Fruit fly (Drosophila melanogaster) whole organism, embryonic: ENCODE results near the gene CG17036.

Experiments used
- Awh ChIP-seq: fragments of 200-800 bp; sonication (Bioruptor generic); IDR thresholded peaks from 2 replicates; pipeline ENCODE4, ENCODE4 v1.3.6; 2022; ENCODE audit warnings: missing biosample characterization, missing genetic modification characterization
- Bdp1 ChIP-seq: fragments of 200-800 bp; sonication (Bioruptor generic); optimal IDR thresholded peaks from 3 replicates; lab custom pipeline; 2016; ENCODE audit warnings: missing biosample characterization, missing genetic modification characterization
- CG1024 ChIP-seq: fragments of 200-800 bp; sonication (Bioruptor generic); IDR thresholded peaks from 2 replicates; pipeline ENCODE4 v1.3.6; 2022; ENCODE audit warnings: missing biosample characterization, missing genetic modification characterization
- CG10267 ChIP-seq: fragments of 200-800 bp; sonication (Bioruptor generic); optimal IDR thresholded peaks from 2 replicates; lab custom pipeline; 2018; ENCODE audit warnings: missing biosample characterization, mild to moderate bottlenecking, missing genetic modification characterization, moderate library complexity
- CG14050 ChIP-seq: fragments of 200-800 bp; sonication (Bioruptor generic); IDR thresholded peaks from 3 replicates; pipeline ENCODE4 v1.3.6; 2022; ENCODE audit warnings: missing biosample characterization, missing genetic modification characterization
- CG14441 ChIP-seq: fragments of 200-800 bp; sonication (Bioruptor generic); IDR thresholded peaks from 2 replicates; pipeline ENCODE4 v1.3.6; 2022; ENCODE audit warnings: missing biosample characterization, missing genetic modification characterization
- CG17802 ChIP-seq: fragments of 200-800 bp; sonication (Bioruptor generic); optimal IDR thresholded peaks from 2 replicates; lab custom pipeline; 2018; ENCODE audit warnings: missing biosample characterization, mild to moderate bottlenecking, missing genetic modification characterization, moderate library complexity
- CG2116 ChIP-seq: fragments of 200-800 bp; sonication (Bioruptor generic); optimal IDR thresholded peaks from 3 replicates; lab custom pipeline; 2018; ENCODE audit warnings: missing biosample characterization, mild to moderate bottlenecking, missing genetic modification characterization
- CG4404 ChIP-seq: fragments of 200-800 bp; sonication (Bioruptor generic); IDR thresholded peaks from 2 replicates; pipeline ENCODE4 v1.3.6; 2022; ENCODE audit warnings: missing biosample characterization, missing genetic modification characterization
- CG5953 ChIP-seq: fragments of 200-800 bp; sonication (Bioruptor generic); IDR thresholded peaks from 2 replicates; pipeline ENCODE4 v1.3.6; 2022; ENCODE audit warnings: missing biosample characterization, missing genetic modification characterization
- CG6175 ChIP-seq: fragments of 200-800 bp; sonication (Bioruptor generic); IDR thresholded peaks from 3 replicates; pipeline ENCODE4 v1.3.6; 2022; ENCODE audit warnings: missing biosample characterization, missing genetic modification characterization
- CG6254 ChIP-seq: fragments of 200-800 bp; sonication (Bioruptor generic); optimal IDR thresholded peaks from 3 replicates; lab custom pipeline; 2017; ENCODE audit warnings: mild to moderate bottlenecking, missing biosample characterization, missing genetic modification reagents, missing genetic modification characterization
- CG6854 ChIP-seq: fragments of 200-800 bp; sonication (Bioruptor generic); optimal IDR thresholded peaks from 3 replicates; lab custom pipeline; 2017; ENCODE audit warnings: missing biosample characterization, mild to moderate bottlenecking, missing genetic modification characterization
- CHES-1-like ChIP-seq: fragments of 200-800 bp; sonication (Bioruptor generic); optimal IDR thresholded peaks from 2 replicates; lab custom pipeline; 2016; ENCODE audit warnings: missing biosample characterization, missing genetic modification characterization
- D ChIP-seq, 2 experiments: fragments of 200-800 bp in 1 of 2; fragments of >200 bp in 1 of 2; sonication (Bioruptor generic) in 1 of 2; optimal IDR thresholded peaks; 2 replicates in 1 of 2; 3 replicates in 1 of 2; lab custom pipeline; 2017; ENCODE audit warnings: mild to moderate bottlenecking in 1 of 2, missing biosample characterization in 1 of 2, missing genetic modification characterization in 1 of 2, missing genetic modification reagents in 1 of 2
- D19A ChIP-seq: fragments of 200-800 bp; optimal IDR thresholded peaks from 3 replicates; lab custom pipeline; 2019; ENCODE audit warnings: missing biosample characterization, mild to moderate bottlenecking, missing genetic modification characterization, moderate library complexity
- Dp ChIP-seq: fragments of 200-800 bp; sonication (Bioruptor generic); optimal IDR thresholded peaks from 2 replicates; lab custom pipeline; 2018; ENCODE audit warnings: missing biosample characterization, mild to moderate bottlenecking, missing genetic modification characterization, moderate library complexity
- HHEX ChIP-seq: fragments of 200-800 bp; sonication (Bioruptor generic); optimal IDR thresholded peaks from 3 replicates; lab custom pipeline; 2017; ENCODE audit warnings: missing biosample characterization, mild to moderate bottlenecking, missing genetic modification characterization, missing genetic modification reagents
- HLH3B ChIP-seq: fragments of 200-800 bp; sonication (Bioruptor generic); IDR thresholded peaks from 2 replicates; pipeline ENCODE4 v1.3.6; 2022; ENCODE audit warnings: missing biosample characterization, missing genetic modification characterization
- Kr ChIP-seq: fragments of 200-800 bp; sonication (Bioruptor generic); optimal IDR thresholded peaks from 2 replicates; lab custom pipeline; 2017; ENCODE audit warnings: missing biosample characterization, mild to moderate bottlenecking, missing genetic modification characterization
- Lpt ChIP-seq: fragments of >200 bp; optimal IDR thresholded peaks from 2 replicates; lab custom pipeline; 2018; ENCODE audit warnings: missing biosample characterization, missing genetic modification characterization
- Med ChIP-seq: fragments of 200-800 bp; sonication (Bioruptor generic); peaks from one replicate; lab custom pipeline; 2016; ENCODE audit warnings: missing biosample characterization, missing genetic modification characterization, mild to moderate bottlenecking, inconsistent platforms, moderate library complexity
- Myb ChIP-seq: fragments of 200-800 bp; sonication (Bioruptor generic); optimal IDR thresholded peaks from 2 replicates; lab custom pipeline; 2016; ENCODE audit warnings: missing biosample characterization, missing genetic modification characterization
- NC2β ChIP-seq: fragments of 200-800 bp; sonication (Bioruptor generic); optimal IDR thresholded peaks from 2 replicates; lab custom pipeline; 2016; ENCODE audit warnings: missing biosample characterization, missing genetic modification characterization
- Nf-YC ChIP-seq: fragments of 200-800 bp; optimal IDR thresholded peaks from 3 replicates; lab custom pipeline; 2019; ENCODE audit warnings: missing biosample characterization, mild to moderate bottlenecking, missing genetic modification characterization, moderate library complexity
- PHDP ChIP-seq: fragments of 200-800 bp; sonication (Bioruptor generic); optimal IDR thresholded peaks from 3 replicates; lab custom pipeline; 2018; ENCODE audit warnings: missing biosample characterization, mild to moderate bottlenecking, missing genetic modification characterization, moderate library complexity
- Sry-δ ChIP-seq: fragments of 200-800 bp; sonication (Bioruptor generic); optimal IDR thresholded peaks from 2 replicates; lab custom pipeline; 2016; ENCODE audit warnings: missing biosample characterization, missing genetic modification characterization
- Ssrp ChIP-seq: fragments of 200-800 bp; sonication (Bioruptor generic); optimal IDR thresholded peaks from 2 replicates; lab custom pipeline; 2018; ENCODE audit warnings: missing biosample characterization, mild to moderate bottlenecking, missing genetic modification characterization, moderate library complexity
- TFAM ChIP-seq: fragments of 200-800 bp; sonication (Bioruptor generic); optimal IDR thresholded peaks from 2 replicates; lab custom pipeline; 2017; ENCODE audit warnings: missing biosample characterization, missing genetic modification characterization, inconsistent platforms
- Vsx1 ChIP-seq: fragments of 200-800 bp; sonication (Bioruptor generic); optimal IDR thresholded peaks from 2 replicates; lab custom pipeline; 2017; ENCODE audit warnings: missing biosample characterization, mild to moderate bottlenecking, missing genetic modification characterization, missing genetic modification reagents
- abd-A ChIP-seq: fragments of 200-800 bp; sonication (Bioruptor generic); optimal IDR thresholded peaks from 3 replicates; lab custom pipeline; 2019; ENCODE audit warnings: missing biosample characterization, mild to moderate bottlenecking, missing genetic modification characterization, moderate library complexity
- al ChIP-seq: fragments of 200-800 bp; sonication (Bioruptor generic); IDR thresholded peaks from 2 replicates; pipeline ENCODE4 v1.3.6; 2022; ENCODE audit warnings: missing biosample characterization, missing genetic modification characterization
- amos ChIP-seq: fragments of 200-800 bp; sonication (Bioruptor generic); IDR thresholded peaks from 2 replicates; pipeline ENCODE4 v1.3.6; 2022; ENCODE audit warnings: missing biosample characterization, missing genetic modification characterization; ENCODE audit not compliant: partially characterized antibody
- ase ChIP-seq: fragments of 200-800 bp; sonication (Bioruptor generic); IDR thresholded peaks from 3 replicates; pipeline ENCODE4 v1.3.6; 2022; ENCODE audit warnings: missing biosample characterization, missing genetic modification characterization
- cad ChIP-seq: fragments of >200 bp; optimal IDR thresholded peaks from 2 replicates; lab custom pipeline; 2017; ENCODE audit warnings: missing biosample characterization, missing genetic modification characterization
- crp ChIP-seq, 2 experiments: fragments of 200-800 bp; sonication (Bioruptor generic); optimal IDR thresholded peaks; 2 replicates in 1 of 2; 3 replicates in 1 of 2; lab custom pipeline; 2017; ENCODE audit warnings: missing biosample characterization in 2 of 2, missing genetic modification characterization in 2 of 2, mild to moderate bottlenecking in 1 of 2, moderate library complexity in 1 of 2
- h ChIP-seq: fragments of >200 bp; optimal IDR thresholded peaks from 2 replicates; lab custom pipeline; 2017
- jigr1 ChIP-seq: fragments of 200-800 bp; sonication (Bioruptor generic); IDR thresholded peaks from 3 replicates; pipeline ENCODE4 v1.3.6; 2022; ENCODE audit warnings: missing biosample characterization, missing genetic modification characterization
- jumu ChIP-seq: fragments of 200-800 bp; sonication (Bioruptor generic); optimal IDR thresholded peaks from 3 replicates; lab custom pipeline; 2016; ENCODE audit warnings: missing biosample characterization, missing genetic modification characterization
- lilli ChIP-seq: fragments of 200-800 bp; sonication (Bioruptor generic); optimal IDR thresholded peaks from 3 replicates; lab custom pipeline; 2016; ENCODE audit warnings: missing biosample characterization, missing genetic modification characterization
- mam ChIP-seq: fragments of 200-800 bp; sonication (Bioruptor generic); optimal IDR thresholded peaks from 3 replicates; lab custom pipeline; 2016; ENCODE audit warnings: missing biosample characterization, missing genetic modification characterization
- mld ChIP-seq: fragments of 200-800 bp; sonication (Bioruptor generic); IDR thresholded peaks from 3 replicates; pipeline ENCODE4 v1.3.6; 2022; ENCODE audit warnings: missing biosample characterization, missing genetic modification characterization; ENCODE audit not compliant: partially characterized antibody
- pb ChIP-seq: fragments of 200-800 bp; sonication (Bioruptor generic); optimal IDR thresholded peaks from 3 replicates; lab custom pipeline; 2016; ENCODE audit warnings: missing biosample characterization, missing genetic modification characterization
- peb ChIP-seq: fragments of 200-800 bp; sonication (Bioruptor generic); IDR thresholded peaks from 2 replicates; pipeline ENCODE4 v1.3.6; 2022; ENCODE audit warnings: missing biosample characterization, missing genetic modification characterization
- sens-2 ChIP-seq: fragments of 200-800 bp; sonication (Bioruptor generic); IDR thresholded peaks from 2 replicates; pipeline ENCODE4 v1.3.6; 2022; ENCODE audit warnings: missing biosample characterization, missing genetic modification characterization
- sim ChIP-seq: fragments of 200-800 bp; sonication (Bioruptor generic); IDR thresholded peaks from 2 replicates; pipeline ENCODE4 v1.3.6; 2022; ENCODE audit warnings: missing biosample characterization, missing genetic modification characterization
- stc ChIP-seq: fragments of 200-800 bp; sonication (Bioruptor generic); IDR thresholded peaks from 2 replicates; pipeline ENCODE4 v1.3.6; 2022; ENCODE audit warnings: missing biosample characterization, missing genetic modification characterization
- tll ChIP-seq, 2 experiments: fragments of 200-800 bp in 1 of 2; fragments of >200 bp in 1 of 2; sonication (Bioruptor generic) in 1 of 2; optimal IDR thresholded peaks; 2 replicates each; lab custom pipeline; 2017 to 2019; ENCODE audit warnings: missing biosample characterization in 2 of 2, missing genetic modification characterization in 2 of 2, mild to moderate bottlenecking in 1 of 2, moderate library complexity in 1 of 2
- toy ChIP-seq: fragments of 200-800 bp; sonication (Bioruptor generic); IDR thresholded peaks from 2 replicates; pipeline ENCODE4 v1.3.6; 2022; ENCODE audit warnings: missing biosample characterization, missing genetic modification characterization
- tup ChIP-seq: fragments of 200-800 bp; sonication (Bioruptor generic); optimal IDR thresholded peaks from 2 replicates; lab custom pipeline; 2016; ENCODE audit warnings: missing biosample characterization, mild to moderate bottlenecking, missing genetic modification characterization, moderate library complexity
- usp ChIP-seq: fragments of >200 bp; optimal IDR thresholded peaks from 2 replicates; lab custom pipeline; 2017; ENCODE audit warnings: missing biosample characterization, missing genetic modification characterization

Gene CG17036

dm6 chr2L:12700381-12700963, at the start of gene CG17036 (continued):
- TF ChIP-seq pb (GFP tag; lab: Kevin White, UChicago) = no peak
- no peak for TF ChIP-seq sim (GFP tag; lab: Robert Waterston, UW)
- no peak for TF ChIP-seq CG14441
- no peak for TF ChIP-seq CG14050 (GFP tag; lab: Robert Waterston, UW)
- TF ChIP-seq peb (GFP tag; lab: Robert Waterston, UW) = no peak
- no peak for TF ChIP-seq Vsx1 (GFP tag; lab: Kevin White, UChicago)
- no peak for TF ChIP-seq TFAM
- no peak for TF ChIP-seq tll (GFP tag; optimal IDR thresholded peaks at IDR 0.05; lab: Kevin White, UChicago)
- no peak for TF ChIP-seq Lpt (GFP tag; lab: Kevin White, UChicago)
- no peak for TF ChIP-seq mld (GFP tag; lab: Robert Waterston, UW)
- no peak for TF ChIP-seq Ssrp (tag; lab: Kevin White, UChicago)
- TF ChIP-seq toy (GFP tag; lab: Robert Waterston, UW) = no peak
- TF ChIP-seq mam = no peak
- TF ChIP-seq Kr (GFP tag; lab: Kevin White, UChicago) = no peak
- no peak for TF ChIP-seq Dp (GFP tag; lab: Kevin White, UChicago)
- TF ChIP-seq HHEX = peak; percentile 48
- peak; percentile 1 for TF ChIP-seq D19A (tag; lab: Kevin White, UChicago)
- peak; percentile 36; the same call in 1 of the 2 replicates for TF ChIP-seq al (GFP tag; lab: Robert Waterston, UW)
- TF ChIP-seq amos (GFP tag; lab: Robert Waterston, UW) = no peak
- TF ChIP-seq PHDP (tag; lab: Kevin White, UChicago) = no peak
- TF ChIP-seq CG2116 (GFP tag; lab: Kevin White, UChicago) = no peak
- TF ChIP-seq CG4404 (GFP tag; lab: Robert Waterston, UW) = no peak
- TF ChIP-seq NC2β = no peak
- no peak for TF ChIP-seq cad (GFP tag; lab: Kevin White, UChicago)
- no peak for TF ChIP-seq usp (GFP tag; lab: Kevin White, UChicago)
- no peak for TF ChIP-seq CG5953 (GFP tag; lab: Robert Waterston, UW)
- peak; percentile 28 for TF ChIP-seq Nf-YC (tag; lab: Kevin White, UChicago)
- no peak for TF ChIP-seq Sry-δ
- peak; percentile 4 for TF ChIP-seq CG10267 (tag; lab: Kevin White, UChicago)
- TF ChIP-seq CG6254 (GFP tag; lab: Kevin White, UChicago) = no peak
- TF ChIP-seq tup (GFP tag; lab: Kevin White, UChicago) = no peak
- no peak for TF ChIP-seq jumu
- TF ChIP-seq crp (GFP tag; optimal IDR thresholded peaks at IDR 0.05; lab: Kevin White, UChicago) = no peak
- no peak for TF ChIP-seq CG6854 (GFP tag; lab: Kevin White, UChicago)
- TF ChIP-seq CG17802 = no peak
- no peak for TF ChIP-seq jigr1 (GFP tag; lab: Robert Waterston, UW)
- no peak for TF ChIP-seq h (lab: Kevin White, UChicago)
- TF ChIP-seq Awh = no peak
- TF ChIP-seq Myb (GFP tag; lab: Kevin White, UChicago) = no peak
- no peak for TF ChIP-seq CG1024 (GFP tag; lab: Robert Waterston, UW)
- no peak for TF ChIP-seq sens-2 (GFP tag; lab: Robert Waterston, UW)
- TF ChIP-seq stc (GFP tag; lab: Robert Waterston, UW) = no peak
- no peak for TF ChIP-seq lilli
- TF ChIP-seq CG6175 = no peak
- no peak for TF ChIP-seq HLH3B
- TF ChIP-seq Med = peak; percentile 83
- TF ChIP-seq Bdp1 (GFP tag; lab: Kevin White, UChicago) = no peak
- no peak for TF ChIP-seq CHES-1-like (GFP tag; lab: Kevin White, UChicago)
- TF ChIP-seq D (optimal IDR thresholded peaks at IDR 0.05; lab: Kevin White, UChicago) = no peak
- TF ChIP-seq D (GFP tag; optimal IDR thresholded peaks at IDR 0.05; lab: Kevin White, UChicago) = no peak
- TF ChIP-seq ase (GFP tag; lab: Robert Waterston, UW) = 0 out of 3 replicates have a peak, but pooled peaks have one; percentile 31
- TF ChIP-seq abd-A (tag; lab: Kevin White, UChicago) = no peak
